Worm (Caenorhabditis elegans) whole organism, L3 larva: ENCODE results near the gene F22B3.10.

Experiments used
- R02D3.7 ChIP-seq: fragments of 150-350 bp; optimal IDR thresholded peaks from 2 replicates; lab custom pipeline; 2014; ENCODE audit warnings: missing biosample characterization, missing genetic modification characterization
- ZK546.5 ChIP-seq: sonication (generic microtip); optimal IDR thresholded peaks from 2 replicates; lab custom pipeline; 2017; ENCODE audit warnings: missing biosample characterization, missing genetic modification characterization
- ama-1 ChIP-seq: fragments of 150-350 bp; optimal IDR thresholded peaks from 2 replicates; lab custom pipeline; 2018
- ceh-28 ChIP-seq: fragments of 150-350 bp; optimal IDR thresholded peaks from 2 replicates; lab custom pipeline; 2014; ENCODE audit warnings: missing biosample characterization, missing genetic modification reagents, missing genetic modification characterization
- egl-27 ChIP-seq: sonication (generic microtip); optimal IDR thresholded peaks from 4 replicates; lab custom pipeline; 2017; ENCODE audit warnings: missing biosample characterization, missing genetic modification reagents, missing genetic modification characterization
- egl-5 ChIP-seq: fragments of 150-350 bp; optimal IDR thresholded peaks from 2 replicates; lab custom pipeline; 2017; ENCODE audit warnings: missing biosample characterization, missing genetic modification reagents, missing genetic modification characterization, inconsistent platforms
- elt-1 ChIP-seq: fragments of 150-350 bp; optimal IDR thresholded peaks from 2 replicates; lab custom pipeline; 2014; ENCODE audit warnings: missing biosample characterization, missing genetic modification characterization
- elt-2 ChIP-seq: sonication (generic microtip); optimal IDR thresholded peaks from 2 replicates; lab custom pipeline; 2016; ENCODE audit warnings: missing genetic modification reagents, mild to moderate bottlenecking, missing genetic modification characterization, missing compliant biosample characterization
- elt-3 ChIP-seq, 3 experiments: fragments of 150-350 bp in 1 of 3; sonication (generic microtip) in 2 of 3; optimal IDR thresholded peaks; 2 replicates in 2 of 3; 4 replicates in 1 of 3; lab custom pipeline; 2014 to 2017; ENCODE audit warnings: missing biosample characterization in 3 of 3, missing genetic modification characterization in 3 of 3
- eor-1 ChIP-seq, 2 experiments: fragments of 150-350 bp; optimal IDR thresholded peaks; 2 replicates each; lab custom pipeline; 2014 to 2018; ENCODE audit warnings: missing biosample characterization in 2 of 2, missing genetic modification characterization in 2 of 2
- fkh-10 ChIP-seq: sonication (generic microtip); optimal IDR thresholded peaks from 2 replicates; lab custom pipeline; 2017; ENCODE audit warnings: missing biosample characterization, missing genetic modification reagents, missing genetic modification characterization
- fos-1 ChIP-seq: fragments of 150-350 bp; optimal IDR thresholded peaks from 2 replicates; lab custom pipeline; 2014; ENCODE audit warnings: missing biosample characterization, missing genetic modification characterization
- hmg-11 ChIP-seq: sonication (generic microtip); optimal IDR thresholded peaks from 2 replicates; lab custom pipeline; 2016; ENCODE audit warnings: missing genetic modification characterization, missing compliant biosample characterization
- jun-1 ChIP-seq: fragments of 150-350 bp; optimal IDR thresholded peaks from 2 replicates; lab custom pipeline; 2014; ENCODE audit warnings: missing biosample characterization, missing genetic modification reagents, missing genetic modification characterization
- lin-15B ChIP-seq: fragments of 150-350 bp; optimal IDR thresholded peaks from 2 replicates; lab custom pipeline; 2014; ENCODE audit warnings: missing biosample characterization, missing genetic modification characterization
- lin-39 ChIP-seq: fragments of 150-350 bp; optimal IDR thresholded peaks from 2 replicates; lab custom pipeline; 2018; ENCODE audit warnings: missing biosample characterization, missing genetic modification reagents, missing genetic modification characterization
- lsy-12 ChIP-seq: sonication (generic microtip); optimal IDR thresholded peaks from 2 replicates; lab custom pipeline; 2016; ENCODE audit warnings: mild to moderate bottlenecking, missing genetic modification characterization, missing compliant biosample characterization
- mml-1 ChIP-seq: fragments of 150-350 bp; sonication (generic microtip); optimal IDR thresholded peaks from 3 replicates; lab custom pipeline; 2014; ENCODE audit warnings: missing biosample characterization, missing genetic modification characterization
- nfya-1 ChIP-seq: sonication (generic microtip); optimal IDR thresholded peaks from 2 replicates; lab custom pipeline; 2017; ENCODE audit warnings: missing genetic modification characterization, mild to moderate bottlenecking, missing compliant biosample characterization, antibody characterized with exemption, moderate library complexity; ENCODE audit not compliant: insufficient read depth
- nhr-11 ChIP-seq: fragments of 150-350 bp; optimal IDR thresholded peaks from 2 replicates; lab custom pipeline; 2014; ENCODE audit warnings: missing biosample characterization, missing genetic modification characterization
- nhr-12 ChIP-seq: fragments of 150-350 bp; optimal IDR thresholded peaks from 2 replicates; lab custom pipeline; 2014; ENCODE audit warnings: missing biosample characterization, missing genetic modification characterization
- nhr-23 ChIP-seq: fragments of 150-350 bp; optimal IDR thresholded peaks from 2 replicates; lab custom pipeline; 2014; ENCODE audit warnings: missing biosample characterization, missing genetic modification reagents, missing genetic modification characterization
- nhr-237 ChIP-seq: fragments of 150-350 bp; optimal IDR thresholded peaks from 2 replicates; lab custom pipeline; 2014; ENCODE audit warnings: missing biosample characterization, missing genetic modification characterization
- nhr-25 ChIP-seq: sonication (generic microtip); optimal IDR thresholded peaks from 2 replicates; lab custom pipeline; 2017; ENCODE audit warnings: missing biosample characterization, missing genetic modification characterization
- nhr-28 ChIP-seq: fragments of 150-350 bp; optimal IDR thresholded peaks from 2 replicates; lab custom pipeline; 2014; ENCODE audit warnings: missing biosample characterization, missing genetic modification characterization
- nhr-43 ChIP-seq: sonication (generic microtip); optimal IDR thresholded peaks from 2 replicates; lab custom pipeline; 2016; ENCODE audit warnings: mild to moderate bottlenecking, missing genetic modification characterization, missing compliant biosample characterization; ENCODE audit not compliant: poor library complexity, severe bottlenecking
- nhr-67 ChIP-seq: fragments of 150-350 bp; optimal IDR thresholded peaks from 2 replicates; lab custom pipeline; 2014; ENCODE audit warnings: missing biosample characterization, missing genetic modification characterization
- nhr-76 ChIP-seq: fragments of 150-350 bp; sonication (generic microtip); optimal IDR thresholded peaks from 5 replicates; lab custom pipeline; 2014; ENCODE audit warnings: missing biosample characterization, missing genetic modification characterization
- pha-4 ChIP-seq: fragments of 150-350 bp; optimal IDR thresholded peaks from 2 replicates; lab custom pipeline; 2014; ENCODE audit warnings: missing biosample characterization, missing genetic modification reagents, missing genetic modification characterization
- pqm-1 ChIP-seq: fragments of 150-350 bp; optimal IDR thresholded peaks from 2 replicates; lab custom pipeline; 2017; ENCODE audit warnings: missing biosample characterization, missing genetic modification characterization, inconsistent platforms
- snpc-4 ChIP-seq: fragments of 150-350 bp; optimal IDR thresholded peaks from 2 replicates; lab custom pipeline; 2014; ENCODE audit warnings: missing biosample characterization, missing genetic modification characterization
- tbx-2 ChIP-seq: sonication (generic microtip); optimal IDR thresholded peaks from 2 replicates; lab custom pipeline; 2016; ENCODE audit warnings: mild to moderate bottlenecking, missing genetic modification characterization, missing compliant biosample characterization
- unc-39 ChIP-seq: sonication (generic microtip); optimal IDR thresholded peaks from 4 replicates; lab custom pipeline; 2017; ENCODE audit warnings: missing biosample characterization, missing genetic modification characterization
- unc-62 ChIP-seq: fragments of 150-350 bp; sonication (generic microtip); optimal IDR thresholded peaks from 4 replicates; lab custom pipeline; 2014; ENCODE audit warnings: missing biosample characterization, missing genetic modification reagents, missing genetic modification characterization
- ztf-11 ChIP-seq: fragments of 150-350 bp; optimal IDR thresholded peaks from 2 replicates; lab custom pipeline; 2014; ENCODE audit warnings: missing biosample characterization, missing genetic modification characterization
- ztf-4 ChIP-seq: fragments of 150-350 bp; optimal IDR thresholded peaks from 2 replicates; lab custom pipeline; 2014; ENCODE audit warnings: missing biosample characterization, missing genetic modification characterization

F22B3.10 gene

DNA sequence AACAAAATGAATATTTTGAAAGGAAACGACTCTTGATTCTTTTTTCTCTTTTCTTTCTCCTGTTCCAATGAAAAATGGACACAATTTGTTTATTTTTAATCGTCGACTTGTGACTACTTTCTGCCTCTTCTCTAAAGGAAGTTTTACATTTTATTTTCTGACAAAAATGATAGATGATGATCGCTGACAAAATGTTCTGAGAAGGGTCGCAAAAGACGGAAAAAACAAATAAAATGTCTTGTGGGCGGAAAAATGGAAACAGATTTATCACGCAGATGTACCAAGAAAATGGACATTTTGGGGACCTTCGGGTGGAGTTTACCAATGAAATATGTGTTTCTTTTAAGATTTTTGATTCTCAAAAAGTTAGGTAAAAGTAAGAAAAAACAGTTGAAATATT is 38.1 kb upstream of the F22B3.10 start:
- TF ChIP-seq nhr-43 (tag; lab: Kevin White, UChicago), result no peak
- TF ChIP-seq lin-39 (tag; lab: Kevin White, UChicago), result peak; percentile 55

ce11 chrIV:11438255-11438654 is 23.4 kb upstream of the F22B3.10 start:
- no peak for TF ChIP-seq unc-62
- peak; percentile 89 for TF ChIP-seq pha-4 (tag; lab: Kevin White, UChicago)

- TF ChIP-seq ceh-28 (no peak), eor-1 (tag; optimal IDR thresholded peaks at IDR 0.05; lab: Kevin White, UChicago) (no peak), nhr-12 (no peak), egl-5 (tag; lab: Kevin White, UChicago) (no peak), ama-1 (no peak), unc-39 (no peak), snpc-4 (no peak), nhr-237 (tag; lab: Kevin White, UChicago) (no peak), ztf-11 (no peak), elt-1 (tag; lab: Kevin White, UChicago) (no peak), tbx-2 (tag; lab: Kevin White, UChicago) (no peak), ztf-4 (tag; lab: Kevin White, UChicago) (no peak), fos-1 (tag; lab: Kevin White, UChicago) (no peak), R02D3.7 (no peak), jun-1 (tag; lab: Kevin White, UChicago) (no peak), egl-27 (tag; lab: Kevin White, UChicago) (no peak), nhr-25 (no peak), nhr-43 (tag; lab: Kevin White, UChicago) (no peak), nhr-67 (tag; lab: Kevin White, UChicago) (no peak), elt-2 (tag; lab: Kevin White, UChicago) (no peak)
Observed at ce11 chrIV:11435761-11436160, 20.9 kb upstream of the F22B3.10 start.

ce11 chrIV:11434575-11434974 is 19.8 kb upstream of the F22B3.10 start:
- peak; percentile 19 for TF ChIP-seq egl-5 (tag; lab: Kevin White, UChicago)
- TF ChIP-seq elt-2 (tag; lab: Kevin White, UChicago), result peak; percentile 64
- no peak for TF ChIP-seq nhr-28 (tag; lab: Kevin White, UChicago)

DNA sequence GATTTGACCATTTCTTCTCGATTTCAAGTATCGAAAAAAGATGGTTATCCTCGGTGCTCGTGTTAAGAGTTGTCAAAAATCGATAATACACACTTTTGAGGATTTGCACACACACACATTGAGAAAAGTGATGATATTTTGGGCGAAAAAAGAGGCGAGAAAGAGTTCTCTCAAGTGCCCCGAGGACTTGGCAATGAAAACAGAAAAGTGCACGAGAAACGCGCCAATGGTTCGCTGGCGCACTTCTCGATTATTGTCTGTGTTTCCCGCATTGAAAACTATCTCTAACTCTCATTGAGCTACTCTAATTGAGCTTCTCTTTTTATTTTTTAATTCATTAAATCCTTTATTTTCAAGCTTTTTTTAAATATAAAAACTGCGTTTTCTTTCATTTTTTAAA is 18.9 kb upstream of the F22B3.10 start:
- TF ChIP-seq lin-39 (tag; lab: Kevin White, UChicago), result peak; percentile 54
- peak; percentile 47 for TF ChIP-seq R02D3.7
- TF ChIP-seq fkh-10 (GFP tag; lab: Kevin White, UChicago), result peak; percentile 13
- TF ChIP-seq eor-1 (tag; optimal IDR thresholded peaks at IDR 0.05; lab: Kevin White, UChicago), result no peak
- TF ChIP-seq nhr-11 (tag; lab: Kevin White, UChicago), result no peak
- TF ChIP-seq nhr-67 (tag; lab: Kevin White, UChicago), result no peak
- TF ChIP-seq nfya-1, result peak; percentile 76
- TF ChIP-seq lsy-12 (tag; lab: Kevin White, UChicago), result no peak
- no peak for TF ChIP-seq elt-3 (tag; optimal IDR thresholded peaks at IDR 0.05; lab: Kevin White, UChicago)
- peak; percentile 41 for TF ChIP-seq tbx-2 (tag; lab: Kevin White, UChicago)
- TF ChIP-seq nhr-12, result no peak
- TF ChIP-seq ZK546.5 (tag; lab: Kevin White, UChicago), result no peak
- peak; percentile 27 for TF ChIP-seq egl-27 (tag; lab: Kevin White, UChicago)
- no peak for TF ChIP-seq unc-39
- peak; percentile 24 for TF ChIP-seq elt-2 (tag; lab: Kevin White, UChicago)
- peak; percentile 25 for TF ChIP-seq jun-1 (tag; lab: Kevin White, UChicago)
- TF ChIP-seq nhr-23 (tag; lab: Kevin White, UChicago), result peak; percentile 30
- no peak for TF ChIP-seq elt-1 (tag; lab: Kevin White, UChicago)
- peak; percentile 89 for TF ChIP-seq pha-4 (tag; lab: Kevin White, UChicago)
- peak; percentile 64 for TF ChIP-seq ceh-28
- no peak for TF ChIP-seq mml-1 (tag; lab: Kevin White, UChicago)
- no peak for TF ChIP-seq ztf-4 (tag; lab: Kevin White, UChicago)
- TF ChIP-seq unc-62, result no peak
- no peak for TF ChIP-seq nhr-76 (tag; lab: Kevin White, UChicago)
- TF ChIP-seq snpc-4, result peak; percentile 58
- no peak for TF ChIP-seq ztf-11
- no peak for TF ChIP-seq pqm-1 (tag; lab: Kevin White, UChicago)
- TF ChIP-seq hmg-11 (tag; lab: Kevin White, UChicago), result peak; percentile 76
- TF ChIP-seq nhr-25, result peak; percentile 23
- peak; percentile 69 for TF ChIP-seq lin-15B (tag; lab: Kevin White, UChicago)
- TF ChIP-seq nhr-28 (tag; lab: Kevin White, UChicago), result no peak
- TF ChIP-seq egl-5 (tag; lab: Kevin White, UChicago), result no peak
